Worm (Caenorhabditis elegans) whole organism, midembryonic: ENCODE measurements around the gene rhr-2.

Experiments used
- T22C8.4 ChIP-seq: fragments of 200-800 bp; sonication (Bioruptor generic); IDR thresholded peaks from 2 replicates; pipeline ENCODE4 v1.3.6; 2022; ENCODE audit warnings: missing genetic modification characterization, missing compliant biosample characterization
- cog-1 ChIP-seq: sonication (generic microtip); optimal IDR thresholded peaks from 2 replicates; lab custom pipeline; 2016; ENCODE audit warnings: missing genetic modification characterization, missing compliant biosample characterization
- flt-1 ChIP-seq: fragments of 200-800 bp; sonication (Bioruptor generic); IDR thresholded peaks from 2 replicates; pipeline ENCODE4 v1.3.6; 2022; ENCODE audit warnings: missing genetic modification characterization, missing compliant biosample characterization
- klf-2 ChIP-seq: fragments of 200-800 bp; sonication (Bioruptor generic); conservative IDR thresholded peaks from 2 replicates; pipeline ENCODE4 v1.3.6; 2022; ENCODE audit warnings: missing genetic modification reagents, missing genetic modification characterization, missing compliant biosample characterization
- med-1 ChIP-seq: sonication (generic microtip); optimal IDR thresholded peaks from 2 replicates; lab custom pipeline; 2017; ENCODE audit warnings: missing genetic modification characterization, mild to moderate bottlenecking, missing compliant biosample characterization, antibody characterized with exemption, missing genetic modification reagents; ENCODE audit not compliant: insufficient read depth
- ref-1 ChIP-seq: fragments of 200-800 bp; sonication (Bioruptor generic); conservative IDR thresholded peaks from 2 replicates; pipeline ENCODE4 v1.3.6; 2022; ENCODE audit warnings: missing genetic modification reagents, missing genetic modification characterization, missing compliant biosample characterization
- tab-1 ChIP-seq: fragments of 200-800 bp; sonication (Bioruptor generic); IDR thresholded peaks from 2 replicates; pipeline ENCODE4 v1.3.6; 2022; ENCODE audit warnings: missing genetic modification characterization, missing compliant biosample characterization
- ztf-23 ChIP-seq: fragments of 200-800 bp; sonication (Bioruptor generic); IDR thresholded peaks from 2 replicates; pipeline ENCODE4 v1.3.6; 2022; ENCODE audit warnings: missing genetic modification reagents, missing genetic modification characterization, missing compliant biosample characterization
- ztf-29 ChIP-seq: fragments of 200-800 bp; sonication (Bioruptor generic); IDR thresholded peaks from 2 replicates; pipeline ENCODE4 v1.3.6; 2022; ENCODE audit warnings: missing genetic modification reagents, missing genetic modification characterization, missing compliant biosample characterization

DNA sequence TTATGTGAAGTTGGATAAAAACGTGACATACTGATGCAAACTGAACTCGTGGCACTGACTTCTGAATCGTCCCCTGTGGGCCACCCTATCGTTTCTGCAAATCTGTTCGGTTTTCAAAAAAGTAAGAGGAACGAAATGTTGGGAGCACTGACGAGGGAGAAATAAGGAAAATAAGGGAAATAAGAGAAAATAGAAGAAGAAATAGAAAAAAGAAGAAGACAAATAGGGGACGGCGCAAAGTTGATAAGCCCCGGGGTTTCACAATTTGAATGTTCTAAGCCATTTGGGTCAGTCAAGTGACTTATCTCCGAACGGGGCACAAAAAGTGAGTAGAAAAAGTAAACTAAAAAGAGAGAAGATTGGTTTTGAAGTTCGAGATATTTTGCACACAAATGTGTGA is 34.4 kb downstream of the rhr-2 start, which contains the start of gene W05E10.5:
- TF ChIP-seq flt-1 (no peak), klf-2 (GFP tag; lab: Robert Waterston, UW) (no peak), ref-1 (GFP tag; lab: Robert Waterston, UW) (no peak), ztf-29 (no peak), tab-1 (GFP tag; lab: Robert Waterston, UW) (no peak), med-1 (GFP tag; lab: Kevin White, UChicago) (no peak), cog-1 (tag; lab: Kevin White, UChicago) (no peak), ztf-23 (GFP tag; lab: Robert Waterston, UW) (no peak), T22C8.4 (GFP tag; lab: Robert Waterston, UW) (no peak)
